Fruit fly (Drosophila melanogaster) whole organism: Measurements from ENCODE around the gene Dus4.

Source experiments
- EcR ChIP-seq, 2 experiments: fragments of >200 bp; optimal IDR thresholded peaks; 2 replicates each; lab custom pipeline; 2017; ENCODE audit warnings: missing biosample characterization in 2 of 2, missing genetic modification characterization in 2 of 2, missing genetic modification reagents in 2 of 2
- pan ChIP-seq: fragments of >200 bp; optimal IDR thresholded peaks from 2 replicates; lab custom pipeline; 2017
- usp ChIP-seq: fragments of >200 bp; optimal IDR thresholded peaks from 2 replicates; lab custom pipeline; 2017; ENCODE audit warnings: missing biosample characterization, missing genetic modification characterization, mixed read lengths

dm6 chr2L:19069548-19070145, 6.6 kb downstream of the Dus4 start, which contains the start of gene CG10702:
- TF ChIP-seq pan (lab: Kevin White, UChicago) (no peak), usp (GFP tag; lab: Kevin White, UChicago) (no peak), EcR (GFP tag; optimal IDR thresholded peaks at IDR 0.05; lab: Kevin White, UChicago) (no peak)
